Fruit fly (Drosophila melanogaster) whole organism, embryonic: ENCODE measurements around the gene Dif.

Experiments
- Atf3 ChIP-seq: fragments of 200-800 bp; sonication (Bioruptor generic); optimal IDR thresholded peaks from 3 replicates; lab custom pipeline; 2016; ENCODE audit warnings: missing biosample characterization, missing genetic modification characterization
- Bteb2 ChIP-seq: fragments of 200-800 bp; sonication (Bioruptor generic); optimal IDR thresholded peaks from 2 replicates; lab custom pipeline; 2016; ENCODE audit warnings: missing biosample characterization, missing genetic modification characterization
- CG10321 ChIP-seq: fragments of 200-800 bp; sonication (Bioruptor generic); IDR thresholded peaks from 2 replicates; pipeline ENCODE4 v1.3.6; 2022; ENCODE audit warnings: missing biosample characterization, missing genetic modification characterization
- CG10366 ChIP-seq: fragments of 200-800 bp; sonication (Bioruptor generic); IDR thresholded peaks from 2 replicates; pipeline ENCODE4 v1.3.6; 2022; ENCODE audit warnings: missing biosample characterization, missing genetic modification characterization
- CG10543 ChIP-seq: fragments of 200-800 bp; sonication (Bioruptor generic); optimal IDR thresholded peaks from 3 replicates; lab custom pipeline; 2017; ENCODE audit warnings: missing biosample characterization, mild to moderate bottlenecking, missing genetic modification characterization, moderate library complexity
- CG11247 ChIP-seq: fragments of 200-800 bp; sonication (Bioruptor generic); IDR thresholded peaks from 2 replicates; pipeline ENCODE4 v1.3.6; 2022; ENCODE audit warnings: missing biosample characterization, missing genetic modification characterization
- CG12299 ChIP-seq: fragments of 200-800 bp; sonication (Bioruptor generic); optimal IDR thresholded peaks from 2 replicates; lab custom pipeline; 2018; ENCODE audit warnings: missing biosample characterization, mild to moderate bottlenecking, missing genetic modification characterization
- CG12659 ChIP-seq: fragments of 200-800 bp; sonication (Bioruptor generic); optimal IDR thresholded peaks from 3 replicates; lab custom pipeline; 2017; ENCODE audit warnings: mild to moderate bottlenecking, missing biosample characterization, missing genetic modification reagents, missing genetic modification characterization
- CG13287 ChIP-seq: fragments of 200-800 bp; sonication (Bioruptor generic); IDR thresholded peaks from 2 replicates; pipeline ENCODE4 v1.3.6; 2022; ENCODE audit warnings: missing biosample characterization, missing genetic modification characterization; ENCODE audit not compliant: partially characterized antibody
- CG14441 ChIP-seq: fragments of 200-800 bp; sonication (Bioruptor generic); IDR thresholded peaks from 2 replicates; pipeline ENCODE4 v1.3.6; 2022; ENCODE audit warnings: missing biosample characterization, missing genetic modification characterization
- CG17359 ChIP-seq: fragments of 200-800 bp; sonication (Bioruptor generic); optimal IDR thresholded peaks from 3 replicates; lab custom pipeline; 2018; ENCODE audit warnings: missing biosample characterization, mild to moderate bottlenecking, missing genetic modification characterization, moderate library complexity
- CG18599 ChIP-seq: fragments of 200-800 bp; sonication (Bioruptor generic); optimal IDR thresholded peaks from 3 replicates; lab custom pipeline; 2017; ENCODE audit warnings: missing biosample characterization, missing genetic modification characterization, mild to moderate bottlenecking, moderate library complexity, missing genetic modification reagents
- CG2199 ChIP-seq: fragments of 200-800 bp; sonication (Bioruptor generic); IDR thresholded peaks from 3 replicates; pipeline ENCODE4 v1.3.6; 2022; ENCODE audit warnings: missing biosample characterization, missing genetic modification characterization
- CG6272 ChIP-seq: fragments of 200-800 bp; sonication (Bioruptor generic); IDR thresholded peaks from 2 replicates; pipeline ENCODE4 v1.3.6; 2022; ENCODE audit warnings: missing biosample characterization, missing genetic modification characterization
- CG7357 ChIP-seq: fragments of 200-800 bp; sonication (Bioruptor generic); IDR thresholded peaks from 3 replicates; pipeline ENCODE4 v1.3.6; 2022; ENCODE audit warnings: missing biosample characterization, missing genetic modification characterization
- CG7987 ChIP-seq: fragments of 200-800 bp; sonication (Bioruptor generic); optimal IDR thresholded peaks from 2 replicates; lab custom pipeline; 2018; ENCODE audit warnings: missing biosample characterization, mild to moderate bottlenecking, missing genetic modification characterization, moderate library complexity
- CG9727 ChIP-seq: fragments of 200-800 bp; sonication (Bioruptor generic); optimal IDR thresholded peaks from 3 replicates; lab custom pipeline; 2017; ENCODE audit warnings: missing biosample characterization, mild to moderate bottlenecking, missing genetic modification characterization
- CG9876 ChIP-seq: fragments of 200-800 bp; sonication (Bioruptor generic); optimal IDR thresholded peaks from 2 replicates; lab custom pipeline; 2016; ENCODE audit warnings: missing biosample characterization, missing genetic modification characterization
- CTCF ChIP-seq: fragments of 200-800 bp; sonication (Bioruptor generic); optimal IDR thresholded peaks from 2 replicates; lab custom pipeline; 2017; ENCODE audit warnings: missing biosample characterization, mild to moderate bottlenecking, missing genetic modification characterization, moderate library complexity
- Dfd ChIP-seq, 2 experiments: fragments of >200 bp; optimal IDR thresholded peaks; 2 replicates each; lab custom pipeline; 2017; ENCODE audit warnings: missing biosample characterization in 2 of 2, missing genetic modification characterization in 2 of 2
- E2f2 ChIP-seq: fragments of 200-800 bp; sonication (Bioruptor generic); IDR thresholded peaks from 2 replicates; pipeline ENCODE4 v1.3.6; 2022; ENCODE audit warnings: missing biosample characterization, missing genetic modification characterization
- MBD-R2 ChIP-seq: fragments of 200-800 bp; sonication (Bioruptor generic); IDR thresholded peaks from 2 replicates; pipeline ENCODE4 v1.3.6; 2022; ENCODE audit warnings: missing biosample characterization, missing genetic modification characterization
- MESR4 ChIP-seq: fragments of 200-800 bp; sonication (Bioruptor generic); optimal IDR thresholded peaks from 2 replicates; lab custom pipeline; 2018; ENCODE audit warnings: missing biosample characterization, mild to moderate bottlenecking, missing genetic modification characterization, moderate library complexity
- MTF-1 ChIP-seq: fragments of 200-800 bp; sonication (Bioruptor generic); optimal IDR thresholded peaks from 2 replicates; lab custom pipeline; 2018; ENCODE audit warnings: missing biosample characterization, mild to moderate bottlenecking, missing genetic modification characterization, borderline replicate concordance
- Mad ChIP-seq: fragments of 200-800 bp; sonication (Bioruptor generic); optimal IDR thresholded peaks from 2 replicates; lab custom pipeline; 2016; ENCODE audit warnings: missing biosample characterization, missing genetic modification characterization
- Meics ChIP-seq: fragments of 200-800 bp; sonication (Bioruptor generic); optimal IDR thresholded peaks from 2 replicates; lab custom pipeline; 2017; ENCODE audit warnings: missing biosample characterization, mild to moderate bottlenecking, missing genetic modification characterization
- Mrtf ChIP-seq: fragments of 200-800 bp; sonication (Bioruptor generic); IDR thresholded peaks from 3 replicates; pipeline ENCODE4 v1.3.6; 2022; ENCODE audit warnings: missing biosample characterization, missing genetic modification characterization
- Poxn ChIP-seq: fragments of 200-800 bp; sonication (Bioruptor generic); IDR thresholded peaks from 2 replicates; pipeline ENCODE4 v1.3.6; 2022; ENCODE audit warnings: missing biosample characterization, missing genetic modification characterization
- Rfx ChIP-seq: fragments of 200-800 bp; sonication (Bioruptor generic); IDR thresholded peaks from 2 replicates; pipeline ENCODE4 v1.3.6; 2022; ENCODE audit warnings: missing biosample characterization, missing genetic modification characterization
- Sin3A ChIP-seq: fragments of >200 bp; optimal IDR thresholded peaks from 2 replicates; lab custom pipeline; 2018
- ato ChIP-seq: fragments of 200-800 bp; sonication (Bioruptor generic); IDR thresholded peaks from 2 replicates; pipeline ENCODE4 v1.3.6; 2022; ENCODE audit warnings: missing biosample characterization, missing genetic modification characterization; ENCODE audit not compliant: partially characterized antibody
- bigmax ChIP-seq: fragments of 200-800 bp; sonication (Bioruptor generic); optimal IDR thresholded peaks from 2 replicates; lab custom pipeline; 2018; ENCODE audit warnings: missing biosample characterization, mild to moderate bottlenecking, missing genetic modification characterization
- ci ChIP-seq: fragments of 200-800 bp; sonication (Bioruptor generic); IDR thresholded peaks from 3 replicates; pipeline ENCODE4 v1.3.6; 2022; ENCODE audit warnings: missing biosample characterization, missing genetic modification characterization
- cwo ChIP-seq: fragments of 200-800 bp; sonication (Bioruptor generic); optimal IDR thresholded peaks from 3 replicates; lab custom pipeline; 2017; ENCODE audit warnings: missing biosample characterization, missing genetic modification characterization, mild to moderate bottlenecking, moderate library complexity, missing genetic modification reagents
- danr ChIP-seq: fragments of 200-800 bp; sonication (Bioruptor generic); IDR thresholded peaks from 2 replicates; pipeline ENCODE4 v1.3.6; 2022; ENCODE audit warnings: missing biosample characterization, missing genetic modification characterization
- emc ChIP-seq: fragments of 200-800 bp; sonication (Bioruptor generic); optimal IDR thresholded peaks from 2 replicates; lab custom pipeline; 2016; ENCODE audit warnings: missing biosample characterization, missing genetic modification characterization
- ems ChIP-seq: fragments of 200-800 bp; sonication (Bioruptor generic); optimal IDR thresholded peaks from 3 replicates; lab custom pipeline; 2016; ENCODE audit warnings: missing biosample characterization, missing genetic modification characterization
- fd64A ChIP-seq: fragments of 200-800 bp; sonication (Bioruptor generic); optimal IDR thresholded peaks from 3 replicates; lab custom pipeline; 2018; ENCODE audit warnings: missing biosample characterization, mild to moderate bottlenecking, missing genetic modification characterization
- ham ChIP-seq: fragments of 200-800 bp; sonication (Bioruptor generic); IDR thresholded peaks from 2 replicates; pipeline ENCODE4 v1.3.6; 2022; ENCODE audit warnings: missing biosample characterization, missing genetic modification characterization
- knrl ChIP-seq: fragments of 200-800 bp; sonication (Bioruptor generic); IDR thresholded peaks from 3 replicates; pipeline ENCODE4 v1.3.6; 2022; ENCODE audit warnings: missing biosample characterization, missing genetic modification characterization; ENCODE audit not compliant: partially characterized antibody
- lbe ChIP-seq: fragments of 200-800 bp; sonication (Bioruptor generic); optimal IDR thresholded peaks from 2 replicates; lab custom pipeline; 2016; ENCODE audit warnings: missing biosample characterization, mild to moderate bottlenecking, missing genetic modification characterization
- nerfin-1 ChIP-seq: fragments of 200-800 bp; sonication (Bioruptor generic); optimal IDR thresholded peaks from 3 replicates; lab custom pipeline; 2019; ENCODE audit warnings: missing biosample characterization, mild to moderate bottlenecking, missing genetic modification characterization, moderate library complexity
- odd ChIP-seq: fragments of 200-800 bp; sonication (Bioruptor generic); optimal IDR thresholded peaks from 2 replicates; lab custom pipeline; 2017; ENCODE audit warnings: missing biosample characterization, mild to moderate bottlenecking, missing genetic modification characterization
- pho ChIP-seq: fragments of 200-800 bp; sonication (Bioruptor generic); optimal IDR thresholded peaks from 2 replicates; lab custom pipeline; 2016; ENCODE audit warnings: missing biosample characterization, missing genetic modification characterization
- phol ChIP-seq: fragments of 200-800 bp; sonication (Bioruptor generic); optimal IDR thresholded peaks from 3 replicates; lab custom pipeline; 2018; ENCODE audit warnings: missing biosample characterization, mild to moderate bottlenecking, missing genetic modification characterization, moderate library complexity
- sqz ChIP-seq: fragments of 200-800 bp; sonication (Bioruptor generic); optimal IDR thresholded peaks from 3 replicates; lab custom pipeline; 2018; ENCODE audit warnings: missing biosample characterization, mild to moderate bottlenecking, missing genetic modification characterization
- ssp ChIP-seq: fragments of 200-800 bp; sonication (Bioruptor generic); IDR thresholded peaks from 2 replicates; pipeline ENCODE4 v1.3.6; 2022; ENCODE audit warnings: missing biosample characterization, missing genetic modification characterization
- trh ChIP-seq: fragments of 200-800 bp; sonication (Bioruptor generic); optimal IDR thresholded peaks from 2 replicates; lab custom pipeline; 2016; ENCODE audit warnings: missing biosample characterization, missing genetic modification characterization
- zen ChIP-seq: fragments of 200-800 bp; sonication (Bioruptor generic); optimal IDR thresholded peaks from 3 replicates; lab custom pipeline; 2018; ENCODE audit warnings: missing biosample characterization, mild to moderate bottlenecking, missing genetic modification characterization, moderate library complexity
- zfh1 ChIP-seq: fragments of 200-800 bp; sonication (Bioruptor generic); IDR thresholded peaks from 3 replicates; pipeline ENCODE4 v1.3.6; 2022; ENCODE audit warnings: missing biosample characterization, missing genetic modification characterization
- zfh2 ChIP-seq: fragments of 200-800 bp; sonication (Bioruptor generic); optimal IDR thresholded peaks from 2 replicates; lab custom pipeline; 2016; ENCODE audit warnings: missing biosample characterization, missing genetic modification characterization

The Dif gene

dm6 chr2L:17378767-17379301 lies 54.1 kb downstream of the Dif start (continued):
- TF ChIP-seq CG7357 (GFP tag; lab: Robert Waterston, UW) (peak; percentile 87), CG12659 (GFP tag; lab: Kevin White, UChicago) (peak; percentile 95), ham (GFP tag; lab: Robert Waterston, UW) (peak; percentile 74; the same call in 1 of the 2 replicates), ssp (GFP tag; lab: Robert Waterston, UW) (peak; percentile 84), ems (GFP tag; lab: Kevin White, UChicago) (peak; percentile 96), Poxn (peak; percentile 69), MESR4 (GFP tag; lab: Kevin White, UChicago) (peak; percentile 31), ato (GFP tag; lab: Robert Waterston, UW) (no peak), lbe (GFP tag; lab: Kevin White, UChicago) (no peak), ci (GFP tag; lab: Robert Waterston, UW) (peak; percentile 95), CG14441 (GFP tag; lab: Robert Waterston, UW) (peak; percentile 95), zen (tag; lab: Kevin White, UChicago) (peak; percentile 98), MTF-1 (GFP tag; lab: Kevin White, UChicago) (peak; percentile 99), CG12299 (tag; lab: Kevin White, UChicago) (peak; percentile 90), emc (GFP tag; lab: Kevin White, UChicago) (peak; percentile 86), Bteb2 (GFP tag; lab: Kevin White, UChicago) (peak; percentile 93), Sin3A (no peak), CG10366 (GFP tag; lab: Robert Waterston, UW) (peak; percentile 92), CG2199 (GFP tag; lab: Robert Waterston, UW) (peak; percentile 93; the same call in 2 of the 3 replicates), bigmax (GFP tag; lab: Kevin White, UChicago) (peak; percentile 84), danr (GFP tag; lab: Robert Waterston, UW) (peak; percentile 88), CG10321 (GFP tag; lab: Robert Waterston, UW) (peak; percentile 73), Rfx (peak; percentile 94), zfh2 (GFP tag; lab: Kevin White, UChicago) (peak; percentile 83), Meics (GFP tag; lab: Kevin White, UChicago) (peak; percentile 95), CG18599 (GFP tag; lab: Kevin White, UChicago) (peak; percentile 98), CG13287 (GFP tag; lab: Robert Waterston, UW) (no peak), CG7987 (GFP tag; lab: Kevin White, UChicago) (peak; percentile 99), CG17359 (tag; lab: Kevin White, UChicago) (peak; percentile 98), Atf3 (GFP tag; lab: Kevin White, UChicago) (peak; percentile 83), Dfd (GFP tag; optimal IDR thresholded peaks at IDR 0.05; lab: Kevin White, UChicago) (no peak), odd (peak; percentile 93), pho (GFP tag; lab: Kevin White, UChicago) (peak; percentile 94), CG9727 (GFP tag; lab: Kevin White, UChicago) (peak; percentile 99), cwo (GFP tag; lab: Kevin White, UChicago) (peak; percentile 89), E2f2 (peak; percentile 78), CG11247 (GFP tag; lab: Robert Waterston, UW) (peak; percentile 89), phol (tag; lab: Kevin White, UChicago) (peak; percentile 92), CG10543 (GFP tag; lab: Kevin White, UChicago) (peak; percentile 95), trh (GFP tag; lab: Kevin White, UChicago) (peak; percentile 99), sqz (peak; percentile 98), MBD-R2 (peak; percentile 70; the same call in 1 of the 2 replicates), nerfin-1 (tag; lab: Kevin White, UChicago) (peak; percentile 97), Mrtf (GFP tag; lab: Robert Waterston, UW) (peak; percentile 93), knrl (no peak), CG6272 (GFP tag; lab: Robert Waterston, UW) (peak; percentile 87), Mad (GFP tag; lab: Kevin White, UChicago) (peak; percentile 94), CG9876 (GFP tag; lab: Kevin White, UChicago) (peak; percentile 82), zfh1 (GFP tag; lab: Robert Waterston, UW) (peak; percentile 95), CTCF (GFP tag; lab: Kevin White, UChicago) (peak; percentile 75), fd64A (GFP tag; lab: Kevin White, UChicago) (peak; percentile 99)
